Fruit fly (Drosophila melanogaster) whole organism, embryonic: ENCODE measurements around the gene trbl.

Source experiments
- Aef1 ChIP-seq: fragments of 200-800 bp; sonication (Bioruptor generic); IDR thresholded peaks from 3 replicates; pipeline ENCODE4 v1.3.6; 2022; ENCODE audit warnings: missing biosample characterization, missing genetic modification characterization
- CG10209 ChIP-seq: fragments of 200-800 bp; sonication (Bioruptor generic); optimal IDR thresholded peaks from 3 replicates; lab custom pipeline; 2017; ENCODE audit warnings: missing biosample characterization, mild to moderate bottlenecking, missing genetic modification characterization, missing genetic modification reagents
- CG11085 ChIP-seq: fragments of 200-800 bp; sonication (Bioruptor generic); IDR thresholded peaks from 2 replicates; pipeline ENCODE4 v1.3.6; 2022; ENCODE audit warnings: missing biosample characterization, missing genetic modification characterization
- CG15011 ChIP-seq: fragments of 200-800 bp; sonication (Bioruptor generic); optimal IDR thresholded peaks from 3 replicates; lab custom pipeline; 2018; ENCODE audit warnings: missing biosample characterization, mild to moderate bottlenecking, missing genetic modification characterization
- CG15479 ChIP-seq: fragments of 200-800 bp; sonication (Bioruptor generic); optimal IDR thresholded peaks from 3 replicates; lab custom pipeline; 2019; ENCODE audit warnings: missing biosample characterization, mild to moderate bottlenecking, missing genetic modification characterization, moderate library complexity
- CG15514 ChIP-seq: fragments of 200-800 bp; sonication (Bioruptor generic); optimal IDR thresholded peaks from 3 replicates; lab custom pipeline; 2017; ENCODE audit warnings: missing biosample characterization, missing genetic modification characterization, mild to moderate bottlenecking, moderate library complexity, missing genetic modification reagents
- CG1602 ChIP-seq: fragments of 200-800 bp; sonication (Bioruptor generic); optimal IDR thresholded peaks from 3 replicates; lab custom pipeline; 2016; ENCODE audit warnings: missing biosample characterization, missing genetic modification characterization
- CG17359 ChIP-seq: fragments of 200-800 bp; sonication (Bioruptor generic); optimal IDR thresholded peaks from 3 replicates; lab custom pipeline; 2018; ENCODE audit warnings: missing biosample characterization, mild to moderate bottlenecking, missing genetic modification characterization, moderate library complexity
- CG18011 ChIP-seq: fragments of 200-800 bp; sonication (Bioruptor generic); optimal IDR thresholded peaks from 2 replicates; lab custom pipeline; 2017; ENCODE audit warnings: missing biosample characterization, missing genetic modification characterization, mild to moderate bottlenecking, moderate library complexity, missing genotype
- CG2712 ChIP-seq: fragments of 200-800 bp; optimal IDR thresholded peaks from 3 replicates; lab custom pipeline; 2019; ENCODE audit warnings: missing biosample characterization, mild to moderate bottlenecking, missing genetic modification characterization, moderate library complexity
- CG30020 ChIP-seq: fragments of 200-800 bp; optimal IDR thresholded peaks from 2 replicates; lab custom pipeline; 2019; ENCODE audit warnings: missing biosample characterization, mild to moderate bottlenecking, missing genetic modification characterization, moderate library complexity
- CG32532 ChIP-seq: fragments of 200-800 bp; sonication (Bioruptor generic); IDR thresholded peaks from 2 replicates; pipeline ENCODE4 v1.3.6; 2022; ENCODE audit warnings: missing biosample characterization, missing genetic modification characterization
- CG3281 ChIP-seq: fragments of 200-800 bp; sonication (Bioruptor generic); optimal IDR thresholded peaks from 3 replicates; lab custom pipeline; 2017; ENCODE audit warnings: missing biosample characterization, mild to moderate bottlenecking, missing genetic modification characterization
- CG33213 ChIP-seq: fragments of 200-800 bp; sonication (Bioruptor generic); optimal IDR thresholded peaks from 3 replicates; lab custom pipeline; 2016; ENCODE audit warnings: missing biosample characterization, missing genetic modification characterization
- CG33557 ChIP-seq: fragments of 200-800 bp; sonication (Bioruptor generic); optimal IDR thresholded peaks from 2 replicates; lab custom pipeline; 2019; ENCODE audit warnings: missing biosample characterization, mild to moderate bottlenecking, missing genetic modification characterization, moderate library complexity
- CG42726 ChIP-seq: fragments of 200-800 bp; sonication (Bioruptor generic); IDR thresholded peaks from 2 replicates; pipeline ENCODE4 v1.3.6; 2022; ENCODE audit warnings: missing biosample characterization, missing genetic modification characterization; ENCODE audit not compliant: partially characterized antibody
- CG6689 ChIP-seq: fragments of 200-800 bp; sonication (Bioruptor generic); IDR thresholded peaks from 2 replicates; pipeline ENCODE4 v1.3.6; 2022; ENCODE audit warnings: missing biosample characterization, missing genetic modification characterization
- CG6765 ChIP-seq: fragments of 200-800 bp; sonication (Bioruptor generic); optimal IDR thresholded peaks from 3 replicates; lab custom pipeline; 2017; ENCODE audit warnings: missing biosample characterization, mild to moderate bottlenecking, missing genetic modification characterization
- CG7372 ChIP-seq: fragments of 200-800 bp; sonication (Bioruptor generic); IDR thresholded peaks from 2 replicates; pipeline ENCODE4 v1.3.6; 2022; ENCODE audit warnings: missing biosample characterization, missing genetic modification characterization
- CG9215 ChIP-seq: fragments of 200-800 bp; sonication (Bioruptor generic); IDR thresholded peaks from 2 replicates; pipeline ENCODE4 v1.3.6; 2022; ENCODE audit warnings: missing biosample characterization, missing genetic modification characterization
- CG9932 ChIP-seq: fragments of 200-800 bp; sonication (Bioruptor generic); IDR thresholded peaks from 2 replicates; pipeline ENCODE4 v1.3.6; 2022; ENCODE audit warnings: missing biosample characterization, missing genetic modification characterization
- D ChIP-seq, 2 experiments: fragments of 200-800 bp in 1 of 2; fragments of >200 bp in 1 of 2; sonication (Bioruptor generic) in 1 of 2; optimal IDR thresholded peaks; 2 replicates in 1 of 2; 3 replicates in 1 of 2; lab custom pipeline; 2017; ENCODE audit warnings: mild to moderate bottlenecking in 1 of 2, missing biosample characterization in 1 of 2, missing genetic modification characterization in 1 of 2, missing genetic modification reagents in 1 of 2
- Dp ChIP-seq: fragments of 200-800 bp; sonication (Bioruptor generic); optimal IDR thresholded peaks from 2 replicates; lab custom pipeline; 2018; ENCODE audit warnings: missing biosample characterization, mild to moderate bottlenecking, missing genetic modification characterization, moderate library complexity
- E2f1 ChIP-seq: fragments of 200-800 bp; sonication (Bioruptor generic); IDR thresholded peaks from 2 replicates; pipeline ENCODE4 v1.3.6; 2022; ENCODE audit warnings: missing biosample characterization, missing genetic modification characterization
- Elba2 ChIP-seq: fragments of 200-800 bp; sonication (Bioruptor generic); optimal IDR thresholded peaks from 3 replicates; lab custom pipeline; 2016; ENCODE audit warnings: missing biosample characterization, missing genetic modification characterization
- Fer1 ChIP-seq: fragments of 200-800 bp; sonication (Bioruptor generic); optimal IDR thresholded peaks from 2 replicates; lab custom pipeline; 2017; ENCODE audit warnings: missing biosample characterization, mild to moderate bottlenecking, missing genetic modification characterization
- Hr51 ChIP-seq, 2 experiments: fragments of 200-800 bp; sonication (Bioruptor generic); optimal IDR thresholded peaks; 2 replicates in 1 of 2; 3 replicates in 1 of 2; lab custom pipeline; 2016 to 2018; ENCODE audit warnings: missing biosample characterization in 2 of 2, missing genetic modification characterization in 2 of 2, mild to moderate bottlenecking in 1 of 2, moderate library complexity in 1 of 2
- Meics ChIP-seq: fragments of 200-800 bp; sonication (Bioruptor generic); optimal IDR thresholded peaks from 2 replicates; lab custom pipeline; 2017; ENCODE audit warnings: missing biosample characterization, mild to moderate bottlenecking, missing genetic modification characterization
- Pdp1 ChIP-seq, 2 experiments: fragments of 200-800 bp; sonication (Bioruptor generic); optimal IDR thresholded peaks; 3 replicates each; lab custom pipeline; 2016; ENCODE audit warnings: missing biosample characterization in 2 of 2, missing genetic modification characterization in 2 of 2, mild to moderate bottlenecking in 1 of 2, moderate library complexity in 1 of 2
- Vsx1 ChIP-seq: fragments of 200-800 bp; sonication (Bioruptor generic); optimal IDR thresholded peaks from 2 replicates; lab custom pipeline; 2017; ENCODE audit warnings: missing biosample characterization, mild to moderate bottlenecking, missing genetic modification characterization, missing genetic modification reagents
- chm ChIP-seq: fragments of 200-800 bp; sonication (Bioruptor generic); IDR thresholded peaks from 2 replicates; pipeline ENCODE4 v1.3.6; 2022; ENCODE audit warnings: missing biosample characterization, missing genetic modification characterization
- esg ChIP-seq: fragments of 200-800 bp; sonication (Bioruptor generic); conservative IDR thresholded peaks from 2 replicates; pipeline ENCODE4 v1.3.6; 2022; ENCODE audit warnings: missing biosample characterization, missing genetic modification characterization
- fd96Cb ChIP-seq: fragments of 200-800 bp; sonication (Bioruptor generic); optimal IDR thresholded peaks from 2 replicates; lab custom pipeline; 2018; ENCODE audit warnings: missing biosample characterization, mild to moderate bottlenecking, missing genetic modification characterization, moderate library complexity
- gce ChIP-seq: fragments of 200-800 bp; sonication (Bioruptor generic); IDR thresholded peaks from 3 replicates; pipeline ENCODE4 v1.3.6; 2022; ENCODE audit warnings: missing biosample characterization, missing genetic modification characterization
- gem ChIP-seq: fragments of 200-800 bp; sonication (Bioruptor generic); optimal IDR thresholded peaks from 2 replicates; lab custom pipeline; 2019; ENCODE audit warnings: missing biosample characterization, mild to moderate bottlenecking, missing genetic modification characterization, moderate library complexity
- gsb-n ChIP-seq: fragments of 200-800 bp; sonication (Bioruptor generic); optimal IDR thresholded peaks from 3 replicates; lab custom pipeline; 2018; ENCODE audit warnings: missing biosample characterization, mild to moderate bottlenecking, missing genetic modification characterization
- hkb ChIP-seq, 2 experiments: fragments of 200-800 bp in 1 of 2; fragments of >200 bp in 1 of 2; sonication (Bioruptor generic) in 1 of 2; IDR thresholded peaks in 1 of 2; optimal IDR thresholded peaks in 1 of 2; 2 replicates each; pipeline versions ENCODE4 v1.3.6 to Lab custom; 2017 to 2022; ENCODE audit warnings: missing biosample characterization in 1 of 2, missing genetic modification characterization in 1 of 2
- knrl ChIP-seq: fragments of 200-800 bp; sonication (Bioruptor generic); IDR thresholded peaks from 3 replicates; pipeline ENCODE4 v1.3.6; 2022; ENCODE audit warnings: missing biosample characterization, missing genetic modification characterization; ENCODE audit not compliant: partially characterized antibody
- nerfin-2 ChIP-seq: fragments of 200-800 bp; sonication (Bioruptor generic); IDR thresholded peaks from 2 replicates; pipeline ENCODE4 v1.3.6; 2022; ENCODE audit warnings: missing biosample characterization, missing genetic modification characterization; ENCODE audit not compliant: partially characterized antibody
- org-1 ChIP-seq: fragments of 200-800 bp; sonication (Bioruptor generic); optimal IDR thresholded peaks from 2 replicates; lab custom pipeline; 2017; ENCODE audit warnings: missing biosample characterization, missing genetic modification characterization
- peb ChIP-seq: fragments of 200-800 bp; sonication (Bioruptor generic); IDR thresholded peaks from 2 replicates; pipeline ENCODE4 v1.3.6; 2022; ENCODE audit warnings: missing biosample characterization, missing genetic modification characterization
- ranshi ChIP-seq: fragments of 200-800 bp; sonication (Bioruptor generic); IDR thresholded peaks from 2 replicates; pipeline ENCODE4 v1.3.6; 2022; ENCODE audit warnings: missing biosample characterization, missing genetic modification characterization
- schlank ChIP-seq: fragments of 200-800 bp; sonication (Bioruptor generic); optimal IDR thresholded peaks from 2 replicates; lab custom pipeline; 2018; ENCODE audit warnings: missing biosample characterization, mild to moderate bottlenecking, missing genetic modification characterization
- sens-2 ChIP-seq: fragments of 200-800 bp; sonication (Bioruptor generic); IDR thresholded peaks from 2 replicates; pipeline ENCODE4 v1.3.6; 2022; ENCODE audit warnings: missing biosample characterization, missing genetic modification characterization
- sna ChIP-seq: fragments of 200-800 bp; sonication (Bioruptor generic); IDR thresholded peaks from 2 replicates; pipeline ENCODE4 v1.3.6; 2022; ENCODE audit warnings: missing biosample characterization, missing genetic modification characterization; ENCODE audit not compliant: partially characterized antibody
- zen2 ChIP-seq: fragments of 200-800 bp; sonication (Bioruptor generic); IDR thresholded peaks from 3 replicates; pipeline ENCODE4 v1.3.6; 2022; ENCODE audit warnings: missing biosample characterization, missing genetic modification characterization; ENCODE audit not compliant: partially characterized antibody

The trbl gene

dm6 chr3L:20384086-20384810 lies 17.2 kb downstream of the trbl start, which contains the start of the genes CG5498 and fbl (continued):
- no peak for TF ChIP-seq knrl (GFP tag; lab: Robert Waterston, UW)
- TF ChIP-seq Elba2 = no peak
- no peak for TF ChIP-seq CG11085
- 0 out of 2 replicates have a peak, but pooled peaks have one; percentile 31 for TF ChIP-seq sna (GFP tag; lab: Robert Waterston, UW)
- peak; percentile 64 for TF ChIP-seq CG30020
- peak; percentile 52; the same call in 1 of the 2 replicates for TF ChIP-seq CG32532 (GFP tag; lab: Robert Waterston, UW)
- TF ChIP-seq ranshi (GFP tag; lab: Robert Waterston, UW) = peak; percentile 29; the same call in 1 of the 2 replicates
- TF ChIP-seq hkb (optimal IDR thresholded peaks at IDR 0.05; lab: Kevin White, UChicago) = no peak
- TF ChIP-seq hkb (GFP tag; IDR thresholded peaks at IDR 0.05; lab: Robert Waterston, UW) = 0 out of 2 replicates have a peak, but pooled peaks have one; percentile 46
- peak; percentile 22 for TF ChIP-seq CG18011
- TF ChIP-seq CG3281 (GFP tag; lab: Kevin White, UChicago) = peak; percentile 65
- TF ChIP-seq Meics (GFP tag; lab: Kevin White, UChicago) = peak; percentile 71
- TF ChIP-seq CG6689 (GFP tag; lab: Robert Waterston, UW) = peak; percentile 50
- TF ChIP-seq CG6765 (GFP tag; lab: Kevin White, UChicago) = peak; percentile 52
- TF ChIP-seq Dp = peak; percentile 38
- peak; percentile 57 to 70 for TF ChIP-seq Hr51 (GFP tag; optimal IDR thresholded peaks at IDR 0.05; lab: Kevin White, UChicago)
- TF ChIP-seq CG15479 (GFP tag; lab: Kevin White, UChicago) = peak; percentile 33
- TF ChIP-seq esg (GFP tag; lab: Robert Waterston, UW) = peak; percentile 38; the same call in 1 of the 2 replicates
- TF ChIP-seq CG1602 = peak; percentile 64
- no peak for TF ChIP-seq schlank
- no peak for TF ChIP-seq peb (GFP tag; lab: Robert Waterston, UW)
- no peak for TF ChIP-seq chm (GFP tag; lab: Robert Waterston, UW)
- TF ChIP-seq fd96Cb = peak; percentile 39
- TF ChIP-seq CG9932 = peak; percentile 56
- no peak for TF ChIP-seq sens-2 (GFP tag; lab: Robert Waterston, UW)
- TF ChIP-seq D (optimal IDR thresholded peaks at IDR 0.05; lab: Kevin White, UChicago) = no peak
- TF ChIP-seq D (GFP tag; optimal IDR thresholded peaks at IDR 0.05; lab: Kevin White, UChicago) = peak; percentile 41
- TF ChIP-seq CG15011 (GFP tag; lab: Kevin White, UChicago) = peak; percentile 34
- no peak for TF ChIP-seq nerfin-2 (GFP tag; lab: Robert Waterston, UW)
- TF ChIP-seq CG42726 = 0 out of 2 replicates have a peak, but pooled peaks have one; percentile 15
- peak; percentile 52 for TF ChIP-seq Fer1 (GFP tag; lab: Kevin White, UChicago)
- TF ChIP-seq CG7372 = 0 out of 2 replicates have a peak, but pooled peaks have one; percentile 29
- TF ChIP-seq CG2712 = peak; percentile 78
- TF ChIP-seq CG33213 (GFP tag; lab: Kevin White, UChicago) = peak; percentile 29
- peak; percentile 67 for TF ChIP-seq Vsx1
- TF ChIP-seq Pdp1 (GFP tag; optimal IDR thresholded peaks at IDR 0.05; lab: Kevin White, UChicago) = peak; percentile 8 to 45
- peak; percentile 62 for TF ChIP-seq gsb-n (tag; lab: Kevin White, UChicago)
- TF ChIP-seq CG9215 (GFP tag; lab: Robert Waterston, UW) = no peak
- TF ChIP-seq CG10209 = peak; percentile 45
- no peak; the same call in 1 of the 2 replicates for TF ChIP-seq E2f1 (GFP tag; lab: Robert Waterston, UW)
- peak; percentile 8 for TF ChIP-seq org-1 (GFP tag; lab: Kevin White, UChicago)
- TF ChIP-seq Aef1 (GFP tag; lab: Robert Waterston, UW) = no peak
- TF ChIP-seq CG15514 (GFP tag; lab: Kevin White, UChicago) = peak; percentile 72
- TF ChIP-seq CG33557 = peak; percentile 61
- peak; percentile 56 for TF ChIP-seq CG17359
- no peak for TF ChIP-seq gce (GFP tag; lab: Robert Waterston, UW)
- peak; percentile 83 for TF ChIP-seq gem (tag; lab: Kevin White, UChicago)
- no peak; the same call in 2 of the 3 replicates for TF ChIP-seq zen2 (GFP tag; lab: Robert Waterston, UW)
